Fruit fly (Drosophila melanogaster): ENCODE data around the gene bru2.

bru2 gene

DNA sequence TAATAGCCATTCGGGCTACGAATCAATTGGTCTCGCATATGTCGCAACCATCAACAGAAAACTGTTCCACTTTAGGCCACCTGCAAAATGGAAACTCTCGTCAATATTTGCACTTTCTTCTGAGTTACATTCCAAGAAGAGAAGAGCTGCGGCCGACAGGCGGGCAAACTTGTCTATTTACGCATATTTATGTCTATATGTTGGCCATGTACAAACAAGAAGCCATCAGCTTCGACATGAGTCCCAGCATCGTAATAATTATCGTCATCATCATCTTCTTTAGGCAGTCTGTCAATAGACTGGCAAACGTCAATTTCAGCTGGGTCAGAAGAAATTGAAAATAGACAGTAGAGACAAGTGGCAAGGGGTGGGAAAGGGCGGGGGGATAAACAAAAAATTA, 27.7 kb downstream of the bru2 start (continued):
- TF ChIP-seq CG31365 (tag; optimal IDR thresholded peaks at IDR 0.05) (peak; percentile 59), B-H1 (GFP tag; IDR thresholded peaks at IDR 0.05) (no peak; the same call in 2 of the 3 replicates), sd (tag; optimal IDR thresholded peaks at IDR 0.05) (peak; percentile 51), ranshi (GFP tag; IDR thresholded peaks at IDR 0.05) (peak; percentile 20; the same call in 1 of the 2 replicates), CG17568 (GFP tag; optimal IDR thresholded peaks at IDR 0.05) (peak; percentile 71), trh (GFP tag; optimal IDR thresholded peaks at IDR 0.05) (peak; percentile 3), CG18262 (tag; optimal IDR thresholded peaks at IDR 0.05) (peak; percentile 52), Mad (GFP tag; optimal IDR thresholded peaks at IDR 0.05) (peak; percentile 2), schlank (tag; optimal IDR thresholded peaks at IDR 0.05) (peak; percentile 38), CG12236 (GFP tag; optimal IDR thresholded peaks at IDR 0.05) (peak; percentile 54), CG4404 (GFP tag; IDR thresholded peaks at IDR 0.05) (no peak), CG5953 (GFP tag; IDR thresholded peaks at IDR 0.05) (peak; percentile 71), zfh1 (GFP tag; IDR thresholded peaks at IDR 0.05) (peak; percentile 52; the same call in 1 of the 3 replicates)

DNA sequence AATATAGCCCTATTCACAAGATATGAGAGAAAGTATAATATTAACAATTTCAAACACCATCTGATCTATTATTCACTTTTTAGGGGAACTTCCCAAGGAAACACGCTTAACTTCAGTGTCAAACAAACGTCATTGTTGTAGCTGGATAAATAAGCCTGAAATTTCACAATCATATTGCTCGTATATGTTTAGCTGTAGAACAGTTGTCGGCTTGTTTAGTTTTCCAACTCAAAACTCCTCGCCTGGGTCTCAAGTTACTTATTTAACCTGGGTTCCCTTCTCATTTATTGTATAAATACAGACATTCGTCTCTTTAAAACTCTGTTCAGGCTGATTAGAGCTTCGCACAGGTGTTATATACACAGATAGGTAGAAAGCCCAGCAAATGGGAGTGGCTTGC, 28.4 kb downstream of the bru2 start:
- TF ChIP-seq ssp (GFP tag; IDR thresholded peaks at IDR 0.05): no peak
- TF ChIP-seq CG8281 (tag; optimal IDR thresholded peaks at IDR 0.05): no peak
- TF ChIP-seq fd64A (GFP tag; optimal IDR thresholded peaks at IDR 0.05): peak; percentile 25
- TF ChIP-seq CG12744 (GFP tag; optimal IDR thresholded peaks at IDR 0.05): no peak
- no peak for TF ChIP-seq ac (GFP tag; optimal IDR thresholded peaks at IDR 0.05)
- no peak for TF ChIP-seq Hr78 (GFP tag; optimal IDR thresholded peaks at IDR 0.05)
- no peak for TF ChIP-seq Xbp1 (GFP tag; optimal IDR thresholded peaks at IDR 0.05)
- TF ChIP-seq tup (GFP tag; optimal IDR thresholded peaks at IDR 0.05): peak; percentile 22
- TF ChIP-seq CG2875 (GFP tag; optimal IDR thresholded peaks at IDR 0.05): peak; percentile 49
- no peak for TF ChIP-seq CG10147 (GFP tag; optimal IDR thresholded peaks at IDR 0.05)
- TF ChIP-seq CG14050 (GFP tag; IDR thresholded peaks at IDR 0.05): no peak
- TF ChIP-seq hkb (optimal IDR thresholded peaks at IDR 0.05): no peak
- peak; percentile 40 for TF ChIP-seq hkb (GFP tag; IDR thresholded peaks at IDR 0.05)
- TF ChIP-seq eve (GFP tag; optimal IDR thresholded peaks at IDR 0.05): no peak
- no peak for TF ChIP-seq gsb (GFP tag; IDR thresholded peaks at IDR 0.05)
- peak; percentile 59 for TF ChIP-seq CG17568 (GFP tag; optimal IDR thresholded peaks at IDR 0.05)
- no peak for TF ChIP-seq CG3726 (GFP tag; IDR thresholded peaks at IDR 0.05)
- TF ChIP-seq HHEX (GFP tag; optimal IDR thresholded peaks at IDR 0.05): peak; percentile 64
- TF ChIP-seq crc (GFP tag; optimal IDR thresholded peaks at IDR 0.05): no peak
- no peak for TF ChIP-seq CG7372 (GFP tag; IDR thresholded peaks at IDR 0.05)
- TF ChIP-seq PHDP (tag; optimal IDR thresholded peaks at IDR 0.05): peak; percentile 54
- TF ChIP-seq sr (GFP tag; IDR thresholded peaks at IDR 0.05): no peak
- TF ChIP-seq Hr3 (GFP tag; optimal IDR thresholded peaks at IDR 0.05): no peak
- TF ChIP-seq chn (GFP tag; optimal IDR thresholded peaks at IDR 0.05): no peak
- no peak for TF ChIP-seq CG4404 (GFP tag; IDR thresholded peaks at IDR 0.05)
- TF ChIP-seq pb (GFP tag; optimal IDR thresholded peaks at IDR 0.05): no peak
- no peak for TF ChIP-seq nmo (GFP tag; optimal IDR thresholded peaks at IDR 0.05)
- no peak for TF ChIP-seq az2 (GFP tag; optimal IDR thresholded peaks at IDR 0.05)
- no peak for TF ChIP-seq NC2α (GFP tag; optimal IDR thresholded peaks at IDR 0.05)
- TF ChIP-seq zf30C (GFP tag; optimal IDR thresholded peaks at IDR 0.05): no peak
- TF ChIP-seq ftz-f1 (GFP tag; optimal IDR thresholded peaks at IDR 0.05): no peak
- no peak for TF ChIP-seq Mrtf (GFP tag; IDR thresholded peaks at IDR 0.05)
- no peak for TF ChIP-seq klu (GFP tag; IDR thresholded peaks at IDR 0.05)
- TF ChIP-seq ind (GFP tag; optimal IDR thresholded peaks at IDR 0.05): no peak
- TF ChIP-seq CG11560 (tag; IDR thresholded peaks at IDR 0.05): no peak
- TF ChIP-seq CG14667 (GFP tag; IDR thresholded peaks at IDR 0.05): no peak
- TF ChIP-seq Bgb (GFP tag; IDR thresholded peaks at IDR 0.05; ENCODE audit: partially characterized antibody): no peak
- peak; percentile 47 for TF ChIP-seq mirr (GFP tag; optimal IDR thresholded peaks at IDR 0.05)
- no peak for TF ChIP-seq NK7.1 (GFP tag; optimal IDR thresholded peaks at IDR 0.05)
- TF ChIP-seq E2f2 (GFP tag; IDR thresholded peaks at IDR 0.05): peak; percentile 14; the same call in 1 of the 2 replicates
- TF ChIP-seq ase (GFP tag; IDR thresholded peaks at IDR 0.05): no peak

All from whole organism, embryonic.